Fruit fly (Drosophila melanogaster): ENCODE data around the gene CG14739.

Gene CG14739

dm6 chr3R:12016828-12017280, 32.2 kb downstream of the CG14739 start, which contains the start of the genes DCAF12 and Spt3 (continued):
- TF ChIP-seq zen2 (GFP tag; IDR thresholded peaks at IDR 0.05; ENCODE audit: partially characterized antibody) = peak; percentile 77; the same call in 2 of the 3 replicates
- TF ChIP-seq ato (GFP tag; IDR thresholded peaks at IDR 0.05; ENCODE audit: partially characterized antibody) = peak; percentile 67
- TF ChIP-seq peb (GFP tag; IDR thresholded peaks at IDR 0.05) = no peak
- peak; percentile 96 for TF ChIP-seq CG16813 (GFP tag; IDR thresholded peaks at IDR 0.05; ENCODE audit: partially characterized antibody)
- TF ChIP-seq TFAM (GFP tag; optimal IDR thresholded peaks at IDR 0.05) = no peak
- TF ChIP-seq Dip3 (GFP tag; optimal IDR thresholded peaks at IDR 0.05) = no peak
- no peak for TF ChIP-seq CG10565 (GFP tag; optimal IDR thresholded peaks at IDR 0.05)
- TF ChIP-seq lola (GFP tag; optimal IDR thresholded peaks at IDR 0.05) = peak in 1 of 3 experiments; percentile 63
- peak; percentile 50 for TF ChIP-seq Xbp1 (GFP tag; optimal IDR thresholded peaks at IDR 0.05)
- TF ChIP-seq tll (GFP tag; optimal IDR thresholded peaks at IDR 0.05) = peak in 1 of 2 experiments; percentile 59
- peak; percentile 76 for TF ChIP-seq CG12391 (tag; optimal IDR thresholded peaks at IDR 0.05)
- peak; percentile 72 for TF ChIP-seq CG6272 (GFP tag; IDR thresholded peaks at IDR 0.05)
- no peak for TF ChIP-seq Lpt (GFP tag; optimal IDR thresholded peaks at IDR 0.05)
- TF ChIP-seq CG12219 (GFP tag; optimal IDR thresholded peaks at IDR 0.05) = no peak
- peak; percentile 66 for TF ChIP-seq ERR (GFP tag; optimal IDR thresholded peaks at IDR 0.05)
- TF ChIP-seq Nf-YC (tag; optimal IDR thresholded peaks at IDR 0.05) = no peak
- TF ChIP-seq danr (GFP tag; IDR thresholded peaks at IDR 0.05) = no peak
- peak; percentile 69 for TF ChIP-seq twi (tag; optimal IDR thresholded peaks at IDR 0.05)
- no peak for TF ChIP-seq CG10959 (GFP tag; IDR thresholded peaks at IDR 0.05)
- no peak for TF ChIP-seq rib (GFP tag; IDR thresholded peaks at IDR 0.05)
- no peak for TF ChIP-seq sens (GFP tag)
- peak; percentile 58 for TF ChIP-seq sisA (GFP tag; IDR thresholded peaks at IDR 0.05)
- TF ChIP-seq CG10321 (GFP tag; IDR thresholded peaks at IDR 0.05) = no peak
- TF ChIP-seq Ets65A (GFP tag) = no peak
- peak; percentile 43 for TF ChIP-seq CG9727 (GFP tag; optimal IDR thresholded peaks at IDR 0.05)
- TF ChIP-seq CG1024 (GFP tag; IDR thresholded peaks at IDR 0.05) = no peak
- peak; percentile 12 for TF ChIP-seq CG16815 (GFP tag; optimal IDR thresholded peaks at IDR 0.05)
- peak; percentile 48; the same call in 1 of the 2 replicates for TF ChIP-seq CG7372 (GFP tag; IDR thresholded peaks at IDR 0.05)
- TF ChIP-seq Max (GFP tag; optimal IDR thresholded peaks at IDR 0.05) = no peak
- peak; percentile 35; the same call in 1 of the 2 replicates for TF ChIP-seq CG10366 (GFP tag; IDR thresholded peaks at IDR 0.05)
- peak; percentile 94 for TF ChIP-seq hb (GFP tag; IDR thresholded peaks at IDR 0.05; ENCODE audit: partially characterized antibody)
- TF ChIP-seq CG15073 (GFP tag; optimal IDR thresholded peaks at IDR 0.05) = no peak
- no peak for TF ChIP-seq CG10462 (GFP tag; optimal IDR thresholded peaks at IDR 0.05)
- TF ChIP-seq hth (optimal IDR thresholded peaks at IDR 0.05) = no peak
- no peak for TF ChIP-seq HHEX (GFP tag; optimal IDR thresholded peaks at IDR 0.05)
- no peak for TF ChIP-seq dmrt99B (tag; optimal IDR thresholded peaks at IDR 0.05)
- TF ChIP-seq CHES-1-like (GFP tag; optimal IDR thresholded peaks at IDR 0.05) = no peak
- peak; percentile 12 for TF ChIP-seq CG9797 (GFP tag; optimal IDR thresholded peaks at IDR 0.05)
- TF ChIP-seq CG17802 (tag; optimal IDR thresholded peaks at IDR 0.05) = no peak
- no peak for TF ChIP-seq oc (tag; optimal IDR thresholded peaks at IDR 0.05)
- peak; percentile 78 for TF ChIP-seq ems (GFP tag; optimal IDR thresholded peaks at IDR 0.05)
- TF ChIP-seq CG12104 (GFP tag; optimal IDR thresholded peaks at IDR 0.05) = no peak
- no peak for TF ChIP-seq CG8281 (tag; optimal IDR thresholded peaks at IDR 0.05)
- TF ChIP-seq da (GFP tag; optimal IDR thresholded peaks at IDR 0.05) = no peak
- peak; percentile 64 for TF ChIP-seq CG15601 (tag; optimal IDR thresholded peaks at IDR 0.05)
- no peak for TF ChIP-seq lbe (GFP tag; optimal IDR thresholded peaks at IDR 0.05)
- TF ChIP-seq CG4424 (GFP tag; optimal IDR thresholded peaks at IDR 0.05) = peak; percentile 42
- TF ChIP-seq CG17568 (GFP tag; optimal IDR thresholded peaks at IDR 0.05) = no peak
- no peak for TF ChIP-seq gsb-n (tag; optimal IDR thresholded peaks at IDR 0.05)
- no peak for TF ChIP-seq Optix (GFP tag; IDR thresholded peaks at IDR 0.05)
- TF ChIP-seq disco-r (GFP tag; optimal IDR thresholded peaks at IDR 0.05) = no peak
